Fruit fly (Drosophila melanogaster) whole organism, prepupa: ENCODE data around the gene CG17470.

Source experiments
- CG1621 ChIP-seq: fragments of 200-800 bp; sonication (Bioruptor generic); optimal IDR thresholded peaks from 3 replicates; lab custom pipeline; 2018; ENCODE audit warnings: missing biosample characterization, mild to moderate bottlenecking, missing genetic modification characterization
- CG16779 ChIP-seq: fragments of 200-800 bp; sonication (Bioruptor generic); optimal IDR thresholded peaks from 3 replicates; lab custom pipeline; 2017; ENCODE audit warnings: missing biosample characterization, mild to moderate bottlenecking, missing genetic modification characterization
- CG3032 ChIP-seq: fragments of 200-800 bp; optimal IDR thresholded peaks from 2 replicates; lab custom pipeline; 2019; ENCODE audit warnings: missing biosample characterization, mild to moderate bottlenecking, missing genetic modification characterization, moderate library complexity
- CG31627 ChIP-seq: fragments of 200-800 bp; sonication (Bioruptor generic); optimal IDR thresholded peaks from 3 replicates; lab custom pipeline; 2016; ENCODE audit warnings: missing biosample characterization, missing genetic modification characterization
- CG34406 ChIP-seq: fragments of 200-800 bp; sonication (Bioruptor generic); optimal IDR thresholded peaks from 3 replicates; lab custom pipeline; 2016; ENCODE audit warnings: missing biosample characterization, missing genetic modification characterization
- CG6163 ChIP-seq: fragments of 200-800 bp; sonication (Bioruptor generic); IDR thresholded peaks from 3 replicates; pipeline ENCODE4 v1.3.6; 2022; ENCODE audit warnings: missing biosample characterization, missing genetic modification characterization
- CG6276 ChIP-seq: fragments of 200-800 bp; sonication (Bioruptor generic); optimal IDR thresholded peaks from 2 replicates; lab custom pipeline; 2017; ENCODE audit warnings: missing biosample characterization, mild to moderate bottlenecking, missing genetic modification characterization
- CG6792 ChIP-seq: fragments of 200-800 bp; sonication (Bioruptor generic); optimal IDR thresholded peaks from 3 replicates; lab custom pipeline; 2016; ENCODE audit warnings: missing biosample characterization, missing genetic modification characterization
- CG6808 ChIP-seq: fragments of 200-800 bp; sonication (Bioruptor generic); optimal IDR thresholded peaks from 3 replicates; lab custom pipeline; 2017; ENCODE audit warnings: missing biosample characterization, missing genetic modification characterization, mild to moderate bottlenecking, moderate library complexity, missing genetic modification reagents
- CG7368 ChIP-seq: fragments of 200-800 bp; sonication (Bioruptor generic); optimal IDR thresholded peaks from 3 replicates; lab custom pipeline; 2016; ENCODE audit warnings: missing biosample characterization, missing genetic modification characterization
- CG8319 ChIP-seq: fragments of 200-800 bp; sonication (Bioruptor generic); optimal IDR thresholded peaks from 3 replicates; lab custom pipeline; 2016; ENCODE audit warnings: missing biosample characterization, missing genetic modification characterization
- CG8632 ChIP-seq: fragments of 200-800 bp; sonication (Bioruptor generic); optimal IDR thresholded peaks from 3 replicates; lab custom pipeline; 2016; ENCODE audit warnings: missing biosample characterization, missing genetic modification characterization
- CG9139 ChIP-seq: fragments of 200-800 bp; sonication (Bioruptor generic); optimal IDR thresholded peaks from 3 replicates; lab custom pipeline; 2017; ENCODE audit warnings: missing biosample characterization, mild to moderate bottlenecking, missing genetic modification characterization
- Eip75B ChIP-seq: fragments of 200-800 bp; sonication (Bioruptor generic); optimal IDR thresholded peaks from 3 replicates; lab custom pipeline; 2016; ENCODE audit warnings: missing biosample characterization, missing genetic modification characterization
- Eip78C ChIP-seq: fragments of 200-800 bp; sonication (Bioruptor generic); peaks from one replicate; lab custom pipeline; 2016; ENCODE audit warnings: missing biosample characterization, missing genetic modification characterization
- Eip93F ChIP-seq: fragments of 200-800 bp; sonication (Bioruptor generic); optimal IDR thresholded peaks from 2 replicates; lab custom pipeline; 2016; ENCODE audit warnings: missing biosample characterization, mild to moderate bottlenecking, missing genetic modification characterization
- Ets21C ChIP-seq: fragments of 200-800 bp; sonication (Bioruptor generic); optimal IDR thresholded peaks from 3 replicates; lab custom pipeline; 2016; ENCODE audit warnings: missing biosample characterization, missing genetic modification characterization
- Ets96B ChIP-seq: fragments of 200-800 bp; optimal IDR thresholded peaks from 2 replicates; lab custom pipeline; 2019; ENCODE audit warnings: missing biosample characterization, mild to moderate bottlenecking, missing genetic modification characterization, moderate library complexity
- Gug ChIP-seq: fragments of 200-800 bp; sonication (Bioruptor generic); IDR thresholded peaks from 2 replicates; pipeline ENCODE4 v1.3.6; 2022; ENCODE audit warnings: missing biosample characterization, missing genetic modification characterization
- Hr38 ChIP-seq: sonication (Bioruptor generic); optimal IDR thresholded peaks from 2 replicates; lab custom pipeline; 2016; ENCODE audit warnings: missing biosample characterization, missing genetic modification characterization
- Hr39 ChIP-seq: fragments of 200-800 bp; sonication (Bioruptor generic); optimal IDR thresholded peaks from 2 replicates; lab custom pipeline; 2016; ENCODE audit warnings: missing biosample characterization, missing genetic modification characterization
- Lpt ChIP-seq: fragments of 200-800 bp; sonication (Bioruptor generic); optimal IDR thresholded peaks from 3 replicates; lab custom pipeline; 2016; ENCODE audit warnings: missing biosample characterization, missing genetic modification characterization
- Met ChIP-seq: fragments of 200-800 bp; sonication (Bioruptor generic); optimal IDR thresholded peaks from 3 replicates; lab custom pipeline; 2016; ENCODE audit warnings: missing biosample characterization, missing genetic modification characterization
- Sox102F ChIP-seq: fragments of 200-800 bp; sonication (Bioruptor generic); optimal IDR thresholded peaks from 2 replicates; lab custom pipeline; 2016; ENCODE audit warnings: missing biosample characterization, mild to moderate bottlenecking, missing genetic modification characterization
- cyc ChIP-seq: fragments of 200-800 bp; sonication (Bioruptor generic); optimal IDR thresholded peaks from 3 replicates; lab custom pipeline; 2016; ENCODE audit warnings: missing biosample characterization, missing genetic modification characterization
- esn ChIP-seq: fragments of 200-800 bp; sonication (Bioruptor generic); optimal IDR thresholded peaks from 2 replicates; lab custom pipeline; 2016; ENCODE audit warnings: missing biosample characterization, mild to moderate bottlenecking, missing genetic modification characterization, moderate library complexity
- fd59A ChIP-seq: fragments of 200-800 bp; sonication (Bioruptor generic); optimal IDR thresholded peaks from 2 replicates; lab custom pipeline; 2017; ENCODE audit warnings: missing biosample characterization, mild to moderate bottlenecking, missing genetic modification characterization, missing genetic modification reagents
- fd85E ChIP-seq: fragments of 200-800 bp; sonication (Bioruptor generic); optimal IDR thresholded peaks from 3 replicates; lab custom pipeline; 2016; ENCODE audit warnings: missing biosample characterization, missing genetic modification characterization
- lz ChIP-seq: fragments of 200-800 bp; sonication (Bioruptor generic); optimal IDR thresholded peaks from 3 replicates; lab custom pipeline; 2016; ENCODE audit warnings: missing biosample characterization, missing genetic modification characterization
- svp ChIP-seq: fragments of 200-800 bp; sonication (Bioruptor generic); peaks from one replicate; lab custom pipeline; 2016; ENCODE audit warnings: missing biosample characterization, missing genetic modification characterization
- vri ChIP-seq: fragments of 200-800 bp; sonication (Bioruptor generic); optimal IDR thresholded peaks from 3 replicates; lab custom pipeline; 2016; ENCODE audit warnings: missing biosample characterization, mild to moderate bottlenecking, missing genetic modification characterization

CG17470 gene

dm6 chr2L:20614222-20614621 is 28.8 kb downstream of the CG17470 start, which contains the start of gene CG15475:
Gene CG15475 (plus strand): TSS chr2L:20614522.
- TF ChIP-seq CG8632 (GFP tag; lab: Kevin White, UChicago), result no peak
- no peak for TF ChIP-seq CG6792 (GFP tag; lab: Kevin White, UChicago)
- no peak for TF ChIP-seq CG6276 (GFP tag; lab: Kevin White, UChicago)
- TF ChIP-seq CG16779 (tag; lab: Kevin White, UChicago), result no peak
- TF ChIP-seq cyc (GFP tag; lab: Kevin White, UChicago), result no peak
- no peak for TF ChIP-seq Eip75B (GFP tag; lab: Kevin White, UChicago)
- TF ChIP-seq Hr38 (GFP tag; lab: Kevin White, UChicago), result no peak
- TF ChIP-seq svp (GFP tag; lab: Kevin White, UChicago), result no peak
- TF ChIP-seq Gug (GFP tag; lab: Robert Waterston, UW), result no peak
- no peak for TF ChIP-seq CG34406 (GFP tag; lab: Kevin White, UChicago)
- no peak for TF ChIP-seq vri (GFP tag; lab: Kevin White, UChicago)
- TF ChIP-seq CG1621 (tag; lab: Kevin White, UChicago), result no peak
- no peak for TF ChIP-seq fd59A (GFP tag; lab: Kevin White, UChicago)
- TF ChIP-seq Eip78C (GFP tag; lab: Kevin White, UChicago), result no peak
- TF ChIP-seq Ets21C, result no peak
- no peak for TF ChIP-seq CG6808
- TF ChIP-seq fd85E (GFP tag; lab: Kevin White, UChicago), result no peak
- TF ChIP-seq lz (GFP tag; lab: Kevin White, UChicago), result no peak
- no peak for TF ChIP-seq Ets96B (tag; lab: Kevin White, UChicago)

- TF ChIP-seq fd85E (GFP tag; lab: Kevin White, UChicago) (no peak), esn (GFP tag; lab: Kevin White, UChicago) (no peak), Eip75B (GFP tag; lab: Kevin White, UChicago) (no peak), CG8319 (no peak), CG6792 (GFP tag; lab: Kevin White, UChicago) (no peak), CG7368 (GFP tag; lab: Kevin White, UChicago) (no peak), CG3032 (tag; lab: Kevin White, UChicago) (no peak), CG9139 (GFP tag; lab: Kevin White, UChicago) (no peak), lz (GFP tag; lab: Kevin White, UChicago) (no peak), CG6163 (no peak), CG34406 (GFP tag; lab: Kevin White, UChicago) (no peak), Gug (GFP tag; lab: Robert Waterston, UW) (no peak), svp (GFP tag; lab: Kevin White, UChicago) (no peak), Lpt (no peak), Sox102F (GFP tag; lab: Kevin White, UChicago) (no peak), CG8632 (GFP tag; lab: Kevin White, UChicago) (no peak)
Observed at dm6 chr2L:20604096-20604495, 38.9 kb downstream of the CG17470 start, which contains the start of gene CG31677. Gene CG31677 (minus strand): TSS chr2L:20604196.

dm6 chr2L:20601282-20601681 is 41.8 kb downstream of the CG17470 start:
- TF ChIP-seq CG34406 (GFP tag; lab: Kevin White, UChicago), result no peak
- no peak for TF ChIP-seq cyc (GFP tag; lab: Kevin White, UChicago)
- no peak for TF ChIP-seq CG9139 (GFP tag; lab: Kevin White, UChicago)
- TF ChIP-seq fd59A (GFP tag; lab: Kevin White, UChicago), result no peak
- TF ChIP-seq CG8632 (GFP tag; lab: Kevin White, UChicago), result no peak
- TF ChIP-seq CG31627 (GFP tag; lab: Kevin White, UChicago), result no peak
- TF ChIP-seq Sox102F (GFP tag; lab: Kevin White, UChicago), result no peak
- TF ChIP-seq Eip93F (GFP tag; lab: Kevin White, UChicago), result no peak
- no peak for TF ChIP-seq Hr39 (GFP tag; lab: Kevin White, UChicago)

- TF ChIP-seq Met (GFP tag; lab: Kevin White, UChicago) (no peak), CG6163 (0 out of 3 replicates have a peak, but pooled peaks have one; percentile 23)
Observed at dm6 chr2L:20597744-20598143, 45.3 kb downstream of the CG17470 start.
